Worm (Caenorhabditis elegans): ENCODE data around the gene srz-101.

- TF ChIP-seq akir-1 (GFP tag; optimal IDR thresholded peaks at IDR 0.05) = no peak
- no peak for TF ChIP-seq tbx-9 (tag; optimal IDR thresholded peaks at IDR 0.05; ENCODE audit: borderline replicate concordance)
- TF ChIP-seq attf-6 (GFP tag; IDR thresholded peaks at IDR 0.05) = no peak
- no peak for TF ChIP-seq hrde-1 (tag; optimal IDR thresholded peaks at IDR 0.05; ENCODE audit: borderline replicate concordance)
- no peak for TF ChIP-seq hmg-1.2 (GFP tag; IDR thresholded peaks at IDR 0.05)
- no peak for TF ChIP-seq atf-7 (tag; optimal IDR thresholded peaks at IDR 0.05)
- no peak for TF ChIP-seq cebp-1 (GFP tag; IDR thresholded peaks at IDR 0.05)
- TF ChIP-seq cebp-1 (tag; optimal IDR thresholded peaks at IDR 0.05) = no peak
- no peak for TF ChIP-seq unc-62 (GFP tag; optimal IDR thresholded peaks at IDR 0.05)
- TF ChIP-seq hlh-26 (GFP tag; conservative IDR thresholded peaks at IDR 0.05) = no peak
- TF ChIP-seq efl-1 (GFP tag; optimal IDR thresholded peaks at IDR 0.05) = no peak
- no peak for TF ChIP-seq B0261.1 (tag; optimal IDR thresholded peaks at IDR 0.05)
- TF ChIP-seq F39B2.1 (GFP tag; IDR thresholded peaks at IDR 0.05) = no peak
- no peak for TF ChIP-seq unc-130 (GFP tag; optimal IDR thresholded peaks at IDR 0.05)
- no peak for TF ChIP-seq him-1 (tag; optimal IDR thresholded peaks at IDR 0.05)
Measured at ce11 chrV:16733681-16734080, 39.0 kb downstream of the srz-101 start, which contains the start of gene T25E12.16.
